In genomic region chrIII:9084329-9084728, ce11 we compare ENCODE assay signal across 8 worm cellular contexts.
TF ChIP-seq lines count a peak whose summit lies in the region.

No protein-coding gene starts in this region.

TF ChIP-seq in whole organism, L1 larva, 84 proteins besides CTCF, POLR2A, EP300 and RAD21 (continues in another document):
- no peak for TF ChIP-seq nhr-85 (tag; lab: Kevin White, UChicago)
- TF ChIP-seq ces-1 (GFP tag; optimal IDR thresholded peaks at IDR 0.05; lab: Kevin White, UChicago): no peak
- TF ChIP-seq nhr-71 (tag; optimal IDR thresholded peaks at IDR 0.05; lab: Kevin White, UChicago): peak; percentile 27
- no peak for TF ChIP-seq dsc-1 (tag; optimal IDR thresholded peaks at IDR 0.05; lab: Kevin White, UChicago)
- TF ChIP-seq jun-1 (tag; optimal IDR thresholded peaks at IDR 0.05; lab: Kevin White, UChicago): no peak
- TF ChIP-seq C04F5.9 (tag; optimal IDR thresholded peaks at IDR 0.05; lab: Kevin White, UChicago): no peak
- no peak for TF ChIP-seq C16A3.4 (tag; optimal IDR thresholded peaks at IDR 0.05; lab: Kevin White, UChicago)
- peak; percentile 3 for TF ChIP-seq snu-23 (GFP tag; optimal IDR thresholded peaks at IDR 0.05; lab: Kevin White, UChicago)
- no peak for TF ChIP-seq egl-27 (tag; optimal IDR thresholded peaks at IDR 0.05; lab: Kevin White, UChicago)
- TF ChIP-seq ceh-90 (tag; optimal IDR thresholded peaks at IDR 0.05; lab: Kevin White, UChicago): no peak
- TF ChIP-seq nhr-20 (tag; optimal IDR thresholded peaks at IDR 0.05; lab: Kevin White, UChicago): no peak
- no peak for TF ChIP-seq xbp-1 (tag; optimal IDR thresholded peaks at IDR 0.05; lab: Kevin White, UChicago)

TF ChIP-seq in whole organism, L2 larva, 48 proteins besides CTCF, POLR2A, EP300 and RAD21 (continues in another document):
- TF ChIP-seq elt-1 (tag; optimal IDR thresholded peaks at IDR 0.05; lab: Kevin White, UChicago): no peak
- TF ChIP-seq ceh-82 (tag; optimal IDR thresholded peaks at IDR 0.05; lab: Kevin White, UChicago): no peak
- TF ChIP-seq peb-1 (tag; optimal IDR thresholded peaks at IDR 0.05; lab: Kevin White, UChicago): no peak
- no peak for TF ChIP-seq nhr-129 (tag; optimal IDR thresholded peaks at IDR 0.05; lab: Kevin White, UChicago)
- peak; percentile 42 for TF ChIP-seq zag-1 (tag; optimal IDR thresholded peaks at IDR 0.05; lab: Kevin White, UChicago)
- TF ChIP-seq ztf-11 (tag; optimal IDR thresholded peaks at IDR 0.05; lab: Kevin White, UChicago): no peak
- no peak for TF ChIP-seq sem-4 (tag; optimal IDR thresholded peaks at IDR 0.05; lab: Kevin White, UChicago)
- no peak for TF ChIP-seq ztf-4 (tag; optimal IDR thresholded peaks at IDR 0.05; lab: Kevin White, UChicago)
- TF ChIP-seq R02D3.7 (tag; optimal IDR thresholded peaks at IDR 0.05; lab: Kevin White, UChicago): no peak
- no peak for TF ChIP-seq skn-1 (tag; optimal IDR thresholded peaks at IDR 0.05; lab: Kevin White, UChicago)
- no peak for TF ChIP-seq nhr-12 (tag; optimal IDR thresholded peaks at IDR 0.05; lab: Kevin White, UChicago)
- no peak for TF ChIP-seq lin-11 (tag; optimal IDR thresholded peaks at IDR 0.05; lab: Kevin White, UChicago)
- TF ChIP-seq gmeb-1 (tag; optimal IDR thresholded peaks at IDR 0.05; lab: Kevin White, UChicago): no peak

TF ChIP-seq in whole organism, L3 larva, 47 proteins besides CTCF, POLR2A, EP300 and RAD21:
- no peak for TF ChIP-seq tbx-2 (tag; optimal IDR thresholded peaks at IDR 0.05; lab: Kevin White, UChicago)
- peak; percentile 15 for TF ChIP-seq elt-1 (tag; optimal IDR thresholded peaks at IDR 0.05; lab: Kevin White, UChicago)
- TF ChIP-seq ztf-4 (tag; optimal IDR thresholded peaks at IDR 0.05; lab: Kevin White, UChicago): no peak
- TF ChIP-seq lin-39 (tag; optimal IDR thresholded peaks at IDR 0.05; lab: Kevin White, UChicago): peak; percentile 94
- no peak for TF ChIP-seq ama-1 (optimal IDR thresholded peaks at IDR 0.05; lab: Kevin White, UChicago)
- TF ChIP-seq nhr-77 (tag; optimal IDR thresholded peaks at IDR 0.05; lab: Kevin White, UChicago): no peak
- TF ChIP-seq aly-2 (tag; optimal IDR thresholded peaks at IDR 0.05; lab: Kevin White, UChicago): no peak
- TF ChIP-seq unc-62 (GFP tag; optimal IDR thresholded peaks at IDR 0.05; lab: Kevin White, UChicago): peak; percentile 51
- TF ChIP-seq nfya-1 (tag; optimal IDR thresholded peaks at IDR 0.05; lab: Kevin White, UChicago; ENCODE audit: insufficient read depth): peak; percentile 48
- TF ChIP-seq egl-5 (tag; optimal IDR thresholded peaks at IDR 0.05; lab: Kevin White, UChicago): peak; percentile 53

TF ChIP-seq in whole organism, L4 larva, 104 proteins besides CTCF, POLR2A, EP300 and RAD21:
- TF ChIP-seq hlh-11 (tag; optimal IDR thresholded peaks at IDR 0.05; lab: Kevin White, UChicago): peak; percentile 2
- no peak for TF ChIP-seq lin-13 (GFP tag; optimal IDR thresholded peaks at IDR 0.05; lab: Kevin White, UChicago)
- peak in 1 of 2 experiments; percentile 50 for TF ChIP-seq daf-16 (GFP tag; optimal IDR thresholded peaks at IDR 0.05; lab: Kevin White, UChicago)
- peak; percentile 78 for TF ChIP-seq daf-16 (tag; optimal IDR thresholded peaks at IDR 0.05; lab: Kevin White, UChicago)
- peak; percentile 6 for TF ChIP-seq mep-1 (tag; optimal IDR thresholded peaks at IDR 0.05; lab: Kevin White, UChicago)
- TF ChIP-seq ceh-44 (GFP tag; IDR thresholded peaks at IDR 0.05; lab: Robert Waterston, UW): no peak

TF ChIP-seq in whole organism, late embryonic, 69 proteins besides CTCF, POLR2A, EP300 and RAD21 (continues in another document):
- TF ChIP-seq hlh-15 (tag; optimal IDR thresholded peaks at IDR 0.05; lab: Kevin White, UChicago) (no peak), unc-55 (GFP tag; optimal IDR thresholded peaks at IDR 0.05; lab: Kevin White, UChicago) (peak; percentile 82), ets-4 (tag; optimal IDR thresholded peaks at IDR 0.05; lab: Kevin White, UChicago) (no peak), pag-3 (tag; optimal IDR thresholded peaks at IDR 0.05; lab: Kevin White, UChicago; ENCODE audit: borderline replicate concordance) (no peak), sox-4 (tag; optimal IDR thresholded peaks at IDR 0.05; lab: Kevin White, UChicago) (no peak), hlh-30 (tag; optimal IDR thresholded peaks at IDR 0.05; lab: Kevin White, UChicago; ENCODE audit: insufficient read depth) (no peak), npax-4 (tag; optimal IDR thresholded peaks at IDR 0.05; lab: Kevin White, UChicago) (no peak), nfya-1 (tag; optimal IDR thresholded peaks at IDR 0.05; lab: Kevin White, UChicago) (peak; percentile 16), hlh-6 (tag; optimal IDR thresholded peaks at IDR 0.05; lab: Kevin White, UChicago) (no peak), eyg-1 (tag; optimal IDR thresholded peaks at IDR 0.05; lab: Kevin White, UChicago) (no peak), ceh-34 (tag; optimal IDR thresholded peaks at IDR 0.05; lab: Kevin White, UChicago) (peak; percentile 11), rnt-1 (tag; optimal IDR thresholded peaks at IDR 0.05; lab: Kevin White, UChicago) (peak; percentile 1), sdc-2 (tag; optimal IDR thresholded peaks at IDR 0.05; lab: Kevin White, UChicago) (no peak), madf-2 (tag; optimal IDR thresholded peaks at IDR 0.05; lab: Kevin White, UChicago) (no peak)

TF ChIP-seq in whole organism, midembryonic, 9 proteins besides CTCF, POLR2A, EP300 and RAD21:
- TF ChIP-seq cog-1 (tag; optimal IDR thresholded peaks at IDR 0.05; lab: Kevin White, UChicago): no peak
- 0 out of 2 replicates have a peak, but pooled peaks have one; percentile 33 for TF ChIP-seq ztf-23 (GFP tag; IDR thresholded peaks at IDR 0.05; lab: Robert Waterston, UW)

TF ChIP-seq in whole organism, mixed stage, embryonic, 35 proteins besides CTCF, POLR2A, EP300 and RAD21 (continues in another document):
- TF ChIP-seq lsy-2 (tag; optimal IDR thresholded peaks at IDR 0.05; lab: Kevin White, UChicago) (no peak), blmp-1 (tag; optimal IDR thresholded peaks at IDR 0.05; lab: Kevin White, UChicago) (no peak), lin-32 (GFP tag; optimal IDR thresholded peaks at IDR 0.05; lab: Kevin White, UChicago) (no peak), drap-1 (GFP tag; optimal IDR thresholded peaks at IDR 0.05; lab: Kevin White, UChicago) (no peak), ceh-83 (GFP tag; optimal IDR thresholded peaks at IDR 0.05; lab: Kevin White, UChicago) (no peak), flh-1 (GFP tag; optimal IDR thresholded peaks at IDR 0.05; lab: Kevin White, UChicago) (no peak), zip-8 (tag; optimal IDR thresholded peaks at IDR 0.05; lab: Kevin White, UChicago) (no peak), nhr-28 (tag; optimal IDR thresholded peaks at IDR 0.05; lab: Kevin White, UChicago) (no peak), elt-3 (tag; optimal IDR thresholded peaks at IDR 0.05; lab: Kevin White, UChicago) (no peak), ztf-11 (tag; optimal IDR thresholded peaks at IDR 0.05; lab: Kevin White, UChicago) (no peak), ham-2 (GFP tag; optimal IDR thresholded peaks at IDR 0.05; lab: Kevin White, UChicago) (no peak), M03D4.4 (tag; optimal IDR thresholded peaks at IDR 0.05; lab: Kevin White, UChicago) (no peak), nhr-12 (tag; optimal IDR thresholded peaks at IDR 0.05; lab: Kevin White, UChicago) (no peak), unc-62 (GFP tag; optimal IDR thresholded peaks at IDR 0.05; lab: Kevin White, UChicago) (peak; percentile 11), ceh-39 (tag; optimal IDR thresholded peaks at IDR 0.05; lab: Kevin White, UChicago) (no peak), cnd-1 (tag; optimal IDR thresholded peaks at IDR 0.05; lab: Kevin White, UChicago) (no peak), mls-2 (tag; optimal IDR thresholded peaks at IDR 0.05; lab: Kevin White, UChicago) (peak; percentile 26), sem-2 (GFP tag; optimal IDR thresholded peaks at IDR 0.05; lab: Kevin White, UChicago) (no peak), tbx-8 (GFP tag; optimal IDR thresholded peaks at IDR 0.05; lab: Kevin White, UChicago) (no peak), ces-1 (GFP tag; optimal IDR thresholded peaks at IDR 0.05; lab: Kevin White, UChicago) (peak; percentile 98), mab-5 (tag; optimal IDR thresholded peaks at IDR 0.05; lab: Kevin White, UChicago) (peak; percentile 75), unc-120 (tag; optimal IDR thresholded peaks at IDR 0.05; lab: Kevin White, UChicago; ENCODE audit: poor library complexity, severe bottlenecking) (peak; percentile 65)

TF ChIP-seq in whole organism, young adult, 124 proteins besides CTCF, POLR2A, EP300 and RAD21:
- TF ChIP-seq cebp-1 (GFP tag; IDR thresholded peaks at IDR 0.05; lab: Robert Waterston, UW) (no peak), cebp-1 (tag; optimal IDR thresholded peaks at IDR 0.05; lab: Kevin White, UChicago) (peak; percentile 13), B0336.3 (GFP tag; IDR thresholded peaks at IDR 0.05; lab: Robert Waterston, UW) (0 out of 2 replicates have a peak, but pooled peaks have one; percentile 14), mcd-1 (GFP tag; IDR thresholded peaks at IDR 0.05; lab: Robert Waterston, UW) (0 out of 2 replicates have a peak, but pooled peaks have one; percentile 11), nhr-90 (tag; optimal IDR thresholded peaks at IDR 0.05; lab: Kevin White, UChicago) (no peak), Y67H2A.10 (GFP tag; conservative IDR thresholded peaks at IDR 0.05; lab: Robert Waterston, UW) (no peak)
TF ChIP-seq in whole organism, young adult: peak in this region for 3.
